Worm (Caenorhabditis elegans): Measurements from ENCODE around the gene pmk-2.

pmk-2 gene

ce11 chrIV:8112187-8112586 is 31.1 kb upstream of the pmk-2 start, which contains the start of gene Y42H9AR.4 (continued):
- peak; percentile 35 for TF ChIP-seq mep-1 (tag; optimal IDR thresholded peaks at IDR 0.05)
- no peak for TF ChIP-seq aly-2 (tag; optimal IDR thresholded peaks at IDR 0.05)
- no peak for TF ChIP-seq hpl-2 (GFP tag; optimal IDR thresholded peaks at IDR 0.05)
- no peak for TF ChIP-seq nhr-84 (tag; optimal IDR thresholded peaks at IDR 0.05)
- no peak for TF ChIP-seq C34B4.2 (tag; optimal IDR thresholded peaks at IDR 0.05)
- peak; percentile 43 for TF ChIP-seq rnt-1 (tag; optimal IDR thresholded peaks at IDR 0.05)
- no peak for TF ChIP-seq dpl-1 (GFP tag; optimal IDR thresholded peaks at IDR 0.05)
- peak; percentile 80 for TF ChIP-seq lin-14 (GFP tag; optimal IDR thresholded peaks at IDR 0.05)
- no peak for TF ChIP-seq nhr-19 (GFP tag; conservative IDR thresholded peaks at IDR 0.05)
- TF ChIP-seq irx-1 (tag; optimal IDR thresholded peaks at IDR 0.05) = no peak
- no peak for TF ChIP-seq elt-3 (tag; optimal IDR thresholded peaks at IDR 0.05)
- TF ChIP-seq ceh-88 (GFP tag; IDR thresholded peaks at IDR 0.05) = no peak
- no peak for TF ChIP-seq mef-2 (tag; optimal IDR thresholded peaks at IDR 0.05)
- TF ChIP-seq mab-9 (GFP tag; IDR thresholded peaks at IDR 0.05) = no peak
- no peak for TF ChIP-seq lin-13 (GFP tag; optimal IDR thresholded peaks at IDR 0.05)
- TF ChIP-seq nhr-85 (tag) = no peak
- peak; percentile 16 for TF ChIP-seq nhr-11 (tag; optimal IDR thresholded peaks at IDR 0.05)
- TF ChIP-seq pqm-1 (tag; optimal IDR thresholded peaks at IDR 0.05) = no peak
- no peak for TF ChIP-seq unc-62 (GFP tag; optimal IDR thresholded peaks at IDR 0.05)
- no peak for TF ChIP-seq ztf-4 (tag; optimal IDR thresholded peaks at IDR 0.05)
- peak; percentile 36 for TF ChIP-seq F16B12.6 (tag; optimal IDR thresholded peaks at IDR 0.05)
- no peak for TF ChIP-seq ceh-63 (GFP tag; optimal IDR thresholded peaks at IDR 0.05)
- TF ChIP-seq fkh-10 (GFP tag; optimal IDR thresholded peaks at IDR 0.05) = no peak
- TF ChIP-seq alr-1 (tag; optimal IDR thresholded peaks at IDR 0.05; ENCODE audit: borderline replicate concordance) = no peak
- no peak for TF ChIP-seq nhr-76 (tag; optimal IDR thresholded peaks at IDR 0.05)
- TF ChIP-seq grh-1 (GFP tag; IDR thresholded peaks at IDR 0.05) = no peak
- no peak for TF ChIP-seq ceh-8 (GFP tag; optimal IDR thresholded peaks at IDR 0.05)
- TF ChIP-seq unc-130 (tag; optimal IDR thresholded peaks at IDR 0.05) = no peak
- no peak for TF ChIP-seq tlp-1 (tag; optimal IDR thresholded peaks at IDR 0.05)
- no peak for TF ChIP-seq ceh-90 (tag; optimal IDR thresholded peaks at IDR 0.05)
- peak; percentile 13 for TF ChIP-seq lsy-2 (tag; optimal IDR thresholded peaks at IDR 0.05)

- no peak for TF ChIP-seq mab-9 (GFP tag; IDR thresholded peaks at IDR 0.05)
- no peak for TF ChIP-seq ets-5 (GFP tag; IDR thresholded peaks at IDR 0.05)
- TF ChIP-seq mef-2 (tag; optimal IDR thresholded peaks at IDR 0.05) = no peak
- no peak for TF ChIP-seq lin-14 (GFP tag; optimal IDR thresholded peaks at IDR 0.05)
- no peak for TF ChIP-seq ama-1 (optimal IDR thresholded peaks at IDR 0.05)
- TF ChIP-seq fkh-8 (tag; optimal IDR thresholded peaks at IDR 0.05) = no peak
- TF ChIP-seq tlp-1 (tag; optimal IDR thresholded peaks at IDR 0.05) = no peak
- TF ChIP-seq efl-3 (GFP tag; optimal IDR thresholded peaks at IDR 0.05) = no peak
- no peak for TF ChIP-seq egl-27 (tag; optimal IDR thresholded peaks at IDR 0.05)
- peak in 1 of 2 experiments; percentile 72 for TF ChIP-seq efl-1 (optimal IDR thresholded peaks at IDR 0.05)
- TF ChIP-seq efl-1 (GFP tag; optimal IDR thresholded peaks at IDR 0.05 in 1 of 2) = peak; percentile 81 to 98
- no peak for TF ChIP-seq fos-1 (tag; optimal IDR thresholded peaks at IDR 0.05)
- no peak for TF ChIP-seq ceh-8 (GFP tag; optimal IDR thresholded peaks at IDR 0.05)
- no peak for TF ChIP-seq unc-98 (GFP tag; IDR thresholded peaks at IDR 0.05)
- no peak for TF ChIP-seq rnt-1 (tag; optimal IDR thresholded peaks at IDR 0.05)
- no peak for TF ChIP-seq nhr-20 (tag; optimal IDR thresholded peaks at IDR 0.05)
- TF ChIP-seq nhr-90 (tag; optimal IDR thresholded peaks at IDR 0.05; ENCODE audit: poor library complexity) = no peak
- no peak for TF ChIP-seq unc-30 (tag; optimal IDR thresholded peaks at IDR 0.05)
- no peak for TF ChIP-seq hlh-17 (GFP tag; optimal IDR thresholded peaks at IDR 0.05; ENCODE audit: borderline replicate concordance)
- TF ChIP-seq nhr-12 (tag; optimal IDR thresholded peaks at IDR 0.05) = no peak
- no peak for TF ChIP-seq nhr-47 (tag; optimal IDR thresholded peaks at IDR 0.05)
- peak; percentile 11 for TF ChIP-seq C16A3.4 (tag; optimal IDR thresholded peaks at IDR 0.05)
- no peak for TF ChIP-seq aly-2 (tag; optimal IDR thresholded peaks at IDR 0.05)
- TF ChIP-seq ceh-88 (GFP tag; IDR thresholded peaks at IDR 0.05) = no peak
- peak; percentile 53 for TF ChIP-seq unc-130 (tag; optimal IDR thresholded peaks at IDR 0.05)
- TF ChIP-seq fkh-10 (GFP tag; optimal IDR thresholded peaks at IDR 0.05) = no peak
- no peak for TF ChIP-seq grh-1 (GFP tag; IDR thresholded peaks at IDR 0.05)
- TF ChIP-seq snpc-4 (tag; optimal IDR thresholded peaks at IDR 0.05) = no peak
- TF ChIP-seq elt-3 (tag; optimal IDR thresholded peaks at IDR 0.05) = no peak
- TF ChIP-seq sox-4 (tag; optimal IDR thresholded peaks at IDR 0.05) = no peak
- TF ChIP-seq C04F5.9 (tag; optimal IDR thresholded peaks at IDR 0.05) = no peak
- TF ChIP-seq lin-15B (tag; optimal IDR thresholded peaks at IDR 0.05) = no peak
- no peak for TF ChIP-seq ces-1 (GFP tag; optimal IDR thresholded peaks at IDR 0.05)
- TF ChIP-seq nhr-28 (tag; optimal IDR thresholded peaks at IDR 0.05) = no peak
- no peak for TF ChIP-seq alr-1 (tag; optimal IDR thresholded peaks at IDR 0.05; ENCODE audit: borderline replicate concordance)
These were observed 30.7 kb upstream of the pmk-2 start for ce11 chrIV:8112646-8113045.

All from whole organism, L1 larva.